Fruit fly (Drosophila melanogaster) whole organism, wandering third instar larva: Measurements from ENCODE around the gene dlg1.

Experiments used
- Abd-B ChIP-seq: fragments of >200 bp; optimal IDR thresholded peaks from 2 replicates; lab custom pipeline; 2017; ENCODE audit warnings: missing biosample characterization, missing genetic modification characterization
- CG32264 ChIP-seq: fragments of 200-800 bp; sonication (Bioruptor generic); optimal IDR thresholded peaks from 2 replicates; lab custom pipeline; 2016; ENCODE audit warnings: missing biosample characterization, missing genetic modification characterization
- CG9705 ChIP-seq: fragments of 200-800 bp; sonication (Bioruptor generic); optimal IDR thresholded peaks from 2 replicates; lab custom pipeline; 2018; ENCODE audit warnings: missing biosample characterization, mild to moderate bottlenecking, missing genetic modification characterization
- CrebA ChIP-seq: fragments of 200-800 bp; sonication (Bioruptor generic); optimal IDR thresholded peaks from 2 replicates; lab custom pipeline; 2016; ENCODE audit warnings: missing biosample characterization, mild to moderate bottlenecking, missing genetic modification characterization, borderline replicate concordance
- Dfd ChIP-seq: fragments of >200 bp; optimal IDR thresholded peaks from 2 replicates; lab custom pipeline; 2017; ENCODE audit warnings: missing biosample characterization, missing genetic modification characterization
- Dif ChIP-seq: fragments of 200-275, 200-300 bp; sonication (Bioruptor generic); optimal IDR thresholded peaks from 2 replicates; lab custom pipeline; 2018; ENCODE audit warnings: missing biosample characterization, missing genetic modification characterization; ENCODE audit not compliant: partially characterized antibody
- GATAd ChIP-seq: sonication (Bioruptor generic); optimal IDR thresholded peaks from 2 replicates; lab custom pipeline; 2016; ENCODE audit warnings: missing biosample characterization, missing genetic modification characterization
- HLH106 ChIP-seq: fragments of 200-800 bp; optimal IDR thresholded peaks from 3 replicates; lab custom pipeline; 2019; ENCODE audit warnings: missing biosample characterization, mild to moderate bottlenecking, missing genetic modification characterization, moderate library complexity
- Hnf4 ChIP-seq: fragments of 200-800 bp; sonication (Bioruptor generic); optimal IDR thresholded peaks from 2 replicates; lab custom pipeline; 2016; ENCODE audit warnings: missing biosample characterization, mild to moderate bottlenecking, missing genetic modification characterization
- Hr78 ChIP-seq: fragments of >200 bp; optimal IDR thresholded peaks from 2 replicates; lab custom pipeline; 2017; ENCODE audit warnings: missing biosample characterization, missing genetic modification characterization
- Hr83 ChIP-seq: fragments of 200-300 bp; sonication (Bioruptor generic); optimal IDR thresholded peaks from 2 replicates; lab custom pipeline; 2016; ENCODE audit warnings: missing biosample characterization, mild to moderate bottlenecking, missing genetic modification characterization, moderate library complexity; ENCODE audit not compliant: poor library complexity, severe bottlenecking
- Jra ChIP-seq: sonication (Bioruptor generic); optimal IDR thresholded peaks from 2 replicates; lab custom pipeline; 2016; ENCODE audit warnings: missing biosample characterization, missing genetic modification characterization
- Mio ChIP-seq: sonication (Bioruptor generic); optimal IDR thresholded peaks from 2 replicates; lab custom pipeline; 2016; ENCODE audit warnings: missing biosample characterization, missing genetic modification characterization
- Myc ChIP-seq: fragments of >200 bp; optimal IDR thresholded peaks from 2 replicates; lab custom pipeline; 2017
- N ChIP-seq: fragments of >200 bp; optimal IDR thresholded peaks from 2 replicates; lab custom pipeline; 2018; ENCODE audit warnings: missing biosample characterization, missing external identifiers, missing genetic modification characterization
- OdsH ChIP-seq: fragments of 200-800 bp; sonication (Bioruptor generic); optimal IDR thresholded peaks from 2 replicates; lab custom pipeline; 2016; ENCODE audit warnings: missing biosample characterization, mild to moderate bottlenecking, missing genetic modification characterization
- Rel ChIP-seq, 2 experiments: fragments of 200-800 bp; sonication (Bioruptor generic) in 1 of 2; optimal IDR thresholded peaks; 2 replicates in 1 of 2; 3 replicates in 1 of 2; lab custom pipeline; 2016 to 2019; ENCODE audit warnings: mild to moderate bottlenecking in 2 of 2, missing biosample characterization in 2 of 2, missing genetic modification characterization in 2 of 2, moderate library complexity in 1 of 2
- Sp1 ChIP-seq: fragments of 200-800 bp; sonication (Bioruptor generic); optimal IDR thresholded peaks from 3 replicates; lab custom pipeline; 2019; ENCODE audit warnings: missing biosample characterization, mild to moderate bottlenecking, missing genetic modification characterization, moderate library complexity
- Vsx2 ChIP-seq: fragments of 200-300, 225-300 bp; sonication (Bioruptor generic); optimal IDR thresholded peaks from 2 replicates; lab custom pipeline; 2018; ENCODE audit warnings: missing biosample characterization, missing genetic modification characterization; ENCODE audit not compliant: partially characterized antibody
- br ChIP-seq: fragments of 200-800 bp; sonication (Bioruptor generic); optimal IDR thresholded peaks from 2 replicates; lab custom pipeline; 2016; ENCODE audit warnings: missing biosample characterization, missing genetic modification characterization
- brk ChIP-seq: fragments of 200-800 bp; sonication (Bioruptor generic); optimal IDR thresholded peaks from 2 replicates; lab custom pipeline; 2016; ENCODE audit warnings: missing biosample characterization, mild to moderate bottlenecking, missing genetic modification characterization
- dl ChIP-seq, 2 experiments: fragments of 175-275, 200-275 bp in 1 of 2; fragments of 200-275 bp in 1 of 2; sonication (Bioruptor generic); optimal IDR thresholded peaks; lab custom pipeline; 2018; ENCODE audit warnings: mild to moderate bottlenecking in 2 of 2, missing biosample characterization in 2 of 2, missing genetic modification characterization in 2 of 2, moderate library complexity in 2 of 2; ENCODE audit not compliant: partially characterized antibody in 2 of 2, insufficient read depth in 1 of 2
- dmrt93B ChIP-seq: fragments of 200-800 bp; sonication (Bioruptor generic); optimal IDR thresholded peaks from 2 replicates; lab custom pipeline; 2018; ENCODE audit warnings: missing biosample characterization, mild to moderate bottlenecking, missing genetic modification characterization
- dsf ChIP-seq: sonication (Bioruptor generic); optimal IDR thresholded peaks from 2 replicates; lab custom pipeline; 2016; ENCODE audit warnings: missing biosample characterization, missing genetic modification characterization, borderline replicate concordance
- ey ChIP-seq: fragments of 200-800 bp; sonication (Bioruptor generic); optimal IDR thresholded peaks from 2 replicates; lab custom pipeline; 2016; ENCODE audit warnings: missing biosample characterization, missing genetic modification characterization
- foxo ChIP-seq, 2 experiments: fragments of 200-800 bp; sonication (Bioruptor generic); optimal IDR thresholded peaks; 2 replicates in 1 of 2; 3 replicates in 1 of 2; lab custom pipeline; 2016 to 2017; ENCODE audit warnings: missing biosample characterization in 2 of 2, missing genetic modification characterization in 2 of 2
- fru ChIP-seq: fragments of 200-800 bp; sonication (Bioruptor generic); optimal IDR thresholded peaks from 3 replicates; lab custom pipeline; 2016; ENCODE audit warnings: missing biosample characterization, mild to moderate bottlenecking, missing genetic modification characterization
- h ChIP-seq: fragments of 200-800 bp; sonication (Bioruptor generic); optimal IDR thresholded peaks from 3 replicates; lab custom pipeline; 2016; ENCODE audit warnings: missing biosample characterization, mild to moderate bottlenecking, missing genetic modification characterization
- jim ChIP-seq: fragments of 175-275, 200-325 bp; sonication (Bioruptor generic); optimal IDR thresholded peaks from 2 replicates; lab custom pipeline; 2016; ENCODE audit warnings: missing biosample characterization, mild to moderate bottlenecking, missing genetic modification characterization
- lola ChIP-seq: fragments of >200 bp; optimal IDR thresholded peaks from 2 replicates; lab custom pipeline; 2017; ENCODE audit warnings: missing biosample characterization, missing genetic modification characterization
- pan ChIP-seq: fragments of >200 bp; optimal IDR thresholded peaks from 2 replicates; lab custom pipeline; 2017
- psq ChIP-seq: fragments of 200-800 bp; sonication (Bioruptor generic); optimal IDR thresholded peaks from 3 replicates; lab custom pipeline; 2017; ENCODE audit warnings: missing biosample characterization, mild to moderate bottlenecking, missing genetic modification characterization, moderate library complexity
- rgr ChIP-seq: fragments of 200-800 bp; sonication (Bioruptor generic); optimal IDR thresholded peaks from 3 replicates; lab custom pipeline; 2016; ENCODE audit warnings: missing biosample characterization, mild to moderate bottlenecking, missing genetic modification characterization
- sage ChIP-seq: fragments of 200-800 bp; sonication (Bioruptor generic); optimal IDR thresholded peaks from 2 replicates; lab custom pipeline; 2016; ENCODE audit warnings: missing biosample characterization, mild to moderate bottlenecking, missing genetic modification characterization
- sv ChIP-seq: fragments of 200-800 bp; sonication (Bioruptor generic); optimal IDR thresholded peaks from 3 replicates; lab custom pipeline; 2016; ENCODE audit warnings: missing biosample characterization, missing genetic modification characterization
- tai ChIP-seq: sonication (Bioruptor generic); optimal IDR thresholded peaks from 2 replicates; lab custom pipeline; 2016; ENCODE audit warnings: missing biosample characterization, missing genetic modification characterization
- usp ChIP-seq: fragments of >200 bp; optimal IDR thresholded peaks from 2 replicates; lab custom pipeline; 2017; ENCODE audit warnings: missing biosample characterization, missing genetic modification characterization
- woc ChIP-seq: sonication (Bioruptor generic); optimal IDR thresholded peaks from 2 replicates; lab custom pipeline; 2016; ENCODE audit warnings: missing biosample characterization, mild to moderate bottlenecking, missing genetic modification characterization

Gene dlg1

DNA sequence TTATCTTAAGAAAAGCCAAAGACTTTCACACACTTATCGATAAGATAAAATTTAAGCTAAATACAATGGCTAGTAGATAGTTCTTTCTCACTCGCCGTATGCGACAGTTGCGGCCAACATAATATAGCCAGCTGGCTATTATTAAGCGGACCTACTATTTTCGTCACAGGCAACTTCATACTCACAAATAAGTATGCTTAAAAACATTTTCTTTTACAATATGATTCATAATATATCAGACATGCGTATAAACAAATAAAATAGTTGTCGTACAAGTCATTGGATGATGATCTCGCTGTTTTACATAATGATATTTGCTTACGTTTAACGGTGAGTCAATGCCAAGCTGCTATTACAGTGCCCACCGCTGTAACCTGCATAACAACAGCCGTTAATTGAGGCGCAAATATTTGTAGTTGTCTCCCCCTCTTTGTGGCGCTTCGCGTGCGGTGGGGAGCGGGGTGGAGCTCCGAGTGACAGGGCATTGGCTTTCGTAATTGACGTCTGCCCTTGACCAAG lies 43.2 kb upstream of the dlg1 start (continued):
- TF ChIP-seq foxo (GFP tag; optimal IDR thresholded peaks at IDR 0.05; lab: Kevin White, UChicago) (peak in 1 of 2 experiments; percentile 67), CG9705 (peak; percentile 38), HLH106 (tag; lab: Kevin White, UChicago) (peak; percentile 69)

DNA sequence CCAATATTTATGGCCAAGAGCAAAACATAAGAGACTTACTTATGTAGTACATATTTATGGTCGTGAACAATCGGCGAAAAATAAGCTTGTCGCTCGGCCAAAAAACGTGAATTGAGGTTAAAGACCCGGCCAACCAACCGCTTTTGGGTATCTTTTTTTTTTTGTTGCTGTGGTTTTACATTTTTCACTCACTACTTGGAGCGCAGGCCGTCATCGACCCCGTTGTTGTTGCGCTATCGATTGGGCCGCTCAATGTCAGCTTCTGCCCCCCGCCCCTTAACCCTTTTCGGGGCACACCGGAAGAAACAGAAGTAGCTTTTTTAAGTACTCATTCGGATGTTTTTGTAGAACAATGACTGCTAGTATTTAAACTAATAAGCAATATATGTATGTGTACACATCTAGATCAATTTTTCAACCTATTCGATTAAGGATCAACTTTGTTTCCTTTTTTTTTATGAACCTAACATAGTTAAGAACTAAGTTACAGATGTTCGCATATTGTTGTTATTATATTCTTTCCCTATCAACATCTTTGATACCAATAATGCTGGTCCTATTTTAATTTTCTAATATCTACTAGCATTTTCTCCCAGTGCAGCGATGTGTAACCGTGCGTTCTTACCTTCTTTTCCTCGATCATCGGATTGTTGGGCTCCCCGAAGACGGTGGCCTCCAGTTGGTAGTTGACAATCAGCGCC lies 31.3 kb upstream of the dlg1 start:
- TF ChIP-seq dsf (GFP tag; lab: Kevin White, UChicago) (no peak), Hnf4 (GFP tag; lab: Kevin White, UChicago) (no peak), Mio (GFP tag; lab: Kevin White, UChicago) (no peak), br (GFP tag; lab: Kevin White, UChicago) (peak; percentile 55), tai (GFP tag; lab: Kevin White, UChicago) (no peak), GATAd (no peak), HLH106 (tag; lab: Kevin White, UChicago) (peak; percentile 53), dl (GFP tag; optimal IDR thresholded peaks at IDR 0.05; lab: Kevin White, UChicago; ENCODE audit: insufficient read depth in 1 of 2, partially characterized antibody in 2 of 2) (no peak), fru (GFP tag; lab: Kevin White, UChicago) (peak; percentile 85), rgr (GFP tag; lab: Kevin White, UChicago) (no peak), ey (peak; percentile 53), Jra (GFP tag; lab: Kevin White, UChicago) (no peak), CG9705 (peak; percentile 14), foxo (GFP tag; optimal IDR thresholded peaks at IDR 0.05; lab: Kevin White, UChicago) (peak in 1 of 2 experiments; percentile 85), psq (GFP tag; lab: Kevin White, UChicago) (peak; percentile 48), Hr78 (GFP tag; lab: Kevin White, UChicago) (no peak), Myc (lab: Kevin White, UChicago) (no peak), CG32264 (GFP tag; lab: Kevin White, UChicago) (peak; percentile 41), pan (lab: Kevin White, UChicago) (no peak), Dif (no peak), CrebA (no peak), dmrt93B (no peak), Hr83 (GFP tag; lab: Kevin White, UChicago) (no peak), OdsH (GFP tag; lab: Kevin White, UChicago) (peak; percentile 63), N (GFP tag; lab: Kevin White, UChicago) (no peak), usp (no peak), Vsx2 (GFP tag; lab: Kevin White, UChicago) (no peak), Dfd (no peak), brk (GFP tag; lab: Kevin White, UChicago) (no peak), lola (GFP tag; lab: Kevin White, UChicago) (no peak), sage (GFP tag; lab: Kevin White, UChicago) (no peak), jim (no peak), sv (GFP tag; lab: Kevin White, UChicago) (peak; percentile 56), woc (GFP tag; lab: Kevin White, UChicago) (peak; percentile 54), Abd-B (GFP tag; lab: Kevin White, UChicago) (no peak), Rel (GFP tag; optimal IDR thresholded peaks at IDR 0.05; lab: Kevin White, UChicago) (no peak), Rel (tag; optimal IDR thresholded peaks at IDR 0.05; lab: Kevin White, UChicago) (no peak), h (GFP tag; lab: Kevin White, UChicago) (peak; percentile 6), Sp1 (GFP tag; lab: Kevin White, UChicago) (peak; percentile 76)
